Worm (Caenorhabditis elegans): ENCODE data around the gene bus-8B.

Gene bus-8B

DNA sequence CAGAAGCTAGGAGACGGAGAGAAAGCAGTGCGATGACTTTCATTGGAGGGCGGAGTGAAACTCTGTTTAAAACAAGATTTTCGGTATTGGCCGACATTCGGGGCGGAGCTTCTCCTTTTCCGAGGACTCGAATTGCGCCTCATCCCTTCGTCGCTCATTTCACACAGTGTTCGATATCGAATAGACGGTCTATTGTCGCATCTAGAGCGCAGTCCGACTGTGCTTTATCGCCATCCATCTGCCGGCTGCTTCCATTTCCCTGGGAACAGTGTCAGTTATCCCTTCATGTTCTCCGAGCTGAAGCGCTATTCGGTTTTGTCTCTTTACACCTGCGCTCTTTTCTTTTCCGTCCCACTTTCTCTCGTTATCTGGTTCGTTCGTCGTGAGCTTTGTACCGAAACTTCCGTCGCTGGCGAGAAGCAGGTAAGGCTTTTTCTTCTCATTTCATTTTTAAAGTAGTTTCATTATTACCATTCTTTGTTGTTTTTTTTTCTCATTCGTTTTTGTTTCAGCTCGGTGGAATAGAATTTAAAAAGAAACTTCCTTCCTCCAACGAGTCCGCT, at the start of gene bus-8B, which contains the start of gene bus-8A:
Gene bus-8B (plus strand): TSS at position 513 of the 563 bp plus-strand sequence.
Gene bus-8A (plus strand): TSS at position 96 of the 563 bp plus-strand sequence.
- TF ChIP-seq flt-1 (GFP tag; IDR thresholded peaks at IDR 0.05) (no peak), med-1 (GFP tag; optimal IDR thresholded peaks at IDR 0.05; ENCODE audit: insufficient read depth) (no peak), ref-1 (GFP tag; conservative IDR thresholded peaks at IDR 0.05) (no peak), cog-1 (tag; optimal IDR thresholded peaks at IDR 0.05) (no peak), ztf-29 (GFP tag; IDR thresholded peaks at IDR 0.05) (no peak), klf-2 (GFP tag; conservative IDR thresholded peaks at IDR 0.05) (no peak), ztf-23 (GFP tag; IDR thresholded peaks at IDR 0.05) (no peak), T22C8.4 (GFP tag; IDR thresholded peaks at IDR 0.05) (no peak), tab-1 (GFP tag; IDR thresholded peaks at IDR 0.05) (no peak)

ce11 chrX:5444863-5445262, 48.3 kb upstream of the bus-8B start, which contains the start of gene itm-2:
Gene itm-2, plus strand, starts transcription at chrX:5445163.
- TF ChIP-seq med-1 (GFP tag; optimal IDR thresholded peaks at IDR 0.05; ENCODE audit: insufficient read depth) (no peak), flt-1 (GFP tag; IDR thresholded peaks at IDR 0.05) (no peak), cog-1 (tag; optimal IDR thresholded peaks at IDR 0.05) (no peak), ztf-23 (GFP tag; IDR thresholded peaks at IDR 0.05) (no peak), T22C8.4 (GFP tag; IDR thresholded peaks at IDR 0.05) (no peak), klf-2 (GFP tag; conservative IDR thresholded peaks at IDR 0.05) (no peak), tab-1 (GFP tag; IDR thresholded peaks at IDR 0.05) (no peak)

DNA sequence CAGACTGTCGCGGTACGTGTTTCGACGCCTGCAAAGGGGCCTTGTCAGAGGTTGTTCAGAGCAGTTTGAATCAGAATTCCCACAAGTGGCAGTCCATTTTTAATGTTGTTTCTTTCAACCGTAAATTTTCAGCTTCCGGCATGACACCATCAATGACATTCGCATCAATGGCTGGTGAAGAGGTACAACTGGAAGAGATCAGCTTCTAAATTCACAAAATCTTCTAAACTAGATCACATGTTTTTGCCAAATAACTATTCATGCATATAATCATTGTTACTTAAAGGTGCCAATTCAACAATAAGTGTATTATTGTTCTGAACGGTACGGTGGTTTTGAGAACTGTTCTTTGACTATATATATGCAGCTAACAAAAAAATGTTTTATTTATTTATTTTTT, 45.8 kb upstream of the bus-8B start:
- TF ChIP-seq flt-1 (GFP tag; IDR thresholded peaks at IDR 0.05) (no peak), ref-1 (GFP tag; conservative IDR thresholded peaks at IDR 0.05) (no peak), T22C8.4 (GFP tag; IDR thresholded peaks at IDR 0.05) (no peak), med-1 (GFP tag; optimal IDR thresholded peaks at IDR 0.05; ENCODE audit: insufficient read depth) (no peak), tab-1 (GFP tag; IDR thresholded peaks at IDR 0.05) (no peak), ztf-29 (GFP tag; IDR thresholded peaks at IDR 0.05) (no peak), cog-1 (tag; optimal IDR thresholded peaks at IDR 0.05) (no peak)

DNA sequence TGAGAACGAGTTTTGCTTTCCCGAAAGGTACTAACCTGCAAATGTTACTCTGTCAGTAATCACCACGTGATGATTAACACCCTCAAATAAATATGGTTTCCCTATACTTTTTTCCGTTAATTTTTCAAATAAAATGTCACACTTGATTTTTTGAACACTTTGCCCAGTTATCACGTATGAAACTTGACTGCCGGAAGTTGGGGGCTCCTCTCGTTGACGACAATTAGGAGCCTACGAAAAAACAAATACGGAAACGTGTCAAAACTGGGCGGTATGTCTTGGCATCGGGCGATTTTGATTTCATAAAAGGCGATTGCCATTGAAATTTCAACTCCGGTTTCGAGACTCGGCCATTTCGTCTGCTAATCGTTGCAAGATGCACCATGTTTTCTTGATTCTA, 45.2 kb upstream of the bus-8B start, which contains the start of gene C25F6.8:
Gene C25F6.8 (plus strand): TSS at position 301 of the 400 bp plus-strand sequence.
- TF ChIP-seq ztf-29 (GFP tag; IDR thresholded peaks at IDR 0.05) = no peak
- no peak for TF ChIP-seq tab-1 (GFP tag; IDR thresholded peaks at IDR 0.05)
- no peak for TF ChIP-seq ref-1 (GFP tag; conservative IDR thresholded peaks at IDR 0.05)
- TF ChIP-seq T22C8.4 (GFP tag; IDR thresholded peaks at IDR 0.05) = no peak
- TF ChIP-seq cog-1 (tag; optimal IDR thresholded peaks at IDR 0.05) = no peak
- no peak for TF ChIP-seq med-1 (GFP tag; optimal IDR thresholded peaks at IDR 0.05; ENCODE audit: insufficient read depth)
- no peak for TF ChIP-seq flt-1 (GFP tag; IDR thresholded peaks at IDR 0.05)
- TF ChIP-seq klf-2 (GFP tag; conservative IDR thresholded peaks at IDR 0.05) = no peak
- TF ChIP-seq ztf-23 (GFP tag; IDR thresholded peaks at IDR 0.05) = no peak

ce11 chrX:5450773-5451447, 42.2 kb upstream of the bus-8B start, which contains the start of gene C25F6.6:
Gene C25F6.6, minus strand, starts transcription at chrX:5450823.
- TF ChIP-seq flt-1 (GFP tag; IDR thresholded peaks at IDR 0.05) (no peak), ztf-23 (GFP tag; IDR thresholded peaks at IDR 0.05) (no peak), cog-1 (tag; optimal IDR thresholded peaks at IDR 0.05) (no peak), med-1 (GFP tag; optimal IDR thresholded peaks at IDR 0.05; ENCODE audit: insufficient read depth) (no peak), tab-1 (GFP tag; IDR thresholded peaks at IDR 0.05) (no peak), ztf-29 (GFP tag; IDR thresholded peaks at IDR 0.05) (no peak), T22C8.4 (GFP tag; IDR thresholded peaks at IDR 0.05) (no peak), ref-1 (GFP tag; conservative IDR thresholded peaks at IDR 0.05) (no peak), klf-2 (GFP tag; conservative IDR thresholded peaks at IDR 0.05) (no peak)

ce11 chrX:5451706-5452105, 41.4 kb upstream of the bus-8B start:
- no peak for TF ChIP-seq ztf-23 (GFP tag; IDR thresholded peaks at IDR 0.05)
- no peak for TF ChIP-seq tab-1 (GFP tag; IDR thresholded peaks at IDR 0.05)
- no peak for TF ChIP-seq ztf-29 (GFP tag; IDR thresholded peaks at IDR 0.05)
- no peak for TF ChIP-seq T22C8.4 (GFP tag; IDR thresholded peaks at IDR 0.05)
- no peak for TF ChIP-seq klf-2 (GFP tag; conservative IDR thresholded peaks at IDR 0.05)
- TF ChIP-seq ref-1 (GFP tag; conservative IDR thresholded peaks at IDR 0.05) = no peak
- TF ChIP-seq cog-1 (tag; optimal IDR thresholded peaks at IDR 0.05) = no peak
- TF ChIP-seq med-1 (GFP tag; optimal IDR thresholded peaks at IDR 0.05; ENCODE audit: insufficient read depth) = no peak
- no peak for TF ChIP-seq flt-1 (GFP tag; IDR thresholded peaks at IDR 0.05)

ce11 chrX:5455107-5455506, 38.0 kb upstream of the bus-8B start:
- TF ChIP-seq flt-1 (GFP tag; IDR thresholded peaks at IDR 0.05) = no peak

DNA sequence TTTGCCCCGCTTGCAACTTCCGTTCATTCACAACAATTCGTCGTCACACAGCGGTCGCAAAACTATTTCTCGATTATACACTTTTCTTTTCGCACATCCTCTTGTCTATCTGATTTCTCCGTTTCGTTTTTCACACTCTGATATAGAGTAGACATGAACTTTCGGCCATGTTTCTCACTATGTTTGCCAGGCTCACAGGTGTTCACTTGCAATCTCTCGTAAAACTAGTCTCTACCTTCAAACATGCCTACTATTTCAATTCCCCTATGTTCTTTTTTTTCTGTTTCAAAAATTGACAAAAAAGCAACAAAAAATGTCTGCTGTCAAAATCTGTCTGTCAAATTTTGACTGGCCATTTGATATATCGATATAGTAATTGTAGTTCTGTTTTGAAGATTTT, 35.9 kb upstream of the bus-8B start:
- TF ChIP-seq flt-1 (GFP tag; IDR thresholded peaks at IDR 0.05) (no peak), tab-1 (GFP tag; IDR thresholded peaks at IDR 0.05) (no peak), klf-2 (GFP tag; conservative IDR thresholded peaks at IDR 0.05) (no peak), ztf-23 (GFP tag; IDR thresholded peaks at IDR 0.05) (no peak), cog-1 (tag; optimal IDR thresholded peaks at IDR 0.05) (no peak), med-1 (GFP tag; optimal IDR thresholded peaks at IDR 0.05; ENCODE audit: insufficient read depth) (no peak), ztf-29 (GFP tag; IDR thresholded peaks at IDR 0.05) (no peak), ref-1 (GFP tag; conservative IDR thresholded peaks at IDR 0.05) (no peak), T22C8.4 (GFP tag; IDR thresholded peaks at IDR 0.05) (no peak)

ce11 chrX:5458043-5458442, 35.1 kb upstream of the bus-8B start:
- TF ChIP-seq cog-1 (tag; optimal IDR thresholded peaks at IDR 0.05) = no peak
- no peak for TF ChIP-seq ref-1 (GFP tag; conservative IDR thresholded peaks at IDR 0.05)
- TF ChIP-seq T22C8.4 (GFP tag; IDR thresholded peaks at IDR 0.05) = no peak
- no peak for TF ChIP-seq med-1 (GFP tag; optimal IDR thresholded peaks at IDR 0.05; ENCODE audit: insufficient read depth)
- TF ChIP-seq flt-1 (GFP tag; IDR thresholded peaks at IDR 0.05) = no peak
- TF ChIP-seq ztf-23 (GFP tag; IDR thresholded peaks at IDR 0.05) = no peak
- TF ChIP-seq tab-1 (GFP tag; IDR thresholded peaks at IDR 0.05) = no peak
- TF ChIP-seq ztf-29 (GFP tag; IDR thresholded peaks at IDR 0.05) = no peak
- no peak for TF ChIP-seq klf-2 (GFP tag; conservative IDR thresholded peaks at IDR 0.05)
